5 worm cellular contexts compared by ENCODE assay signal in genomic region chrX:13767282-13767681, ce11.
TF ChIP-seq lines count a peak whose summit lies in the region.

No protein-coding gene starts in this region.

TF ChIP-seq in whole organism, L1 larva, 84 proteins besides CTCF, POLR2A, EP300 and RAD21:
- TF ChIP-seq elt-2 (tag; optimal IDR thresholded peaks at IDR 0.05; lab: Kevin White, UChicago) (peak; percentile 13), irx-1 (tag; optimal IDR thresholded peaks at IDR 0.05; lab: Kevin White, UChicago) (no peak)
TF ChIP-seq in whole organism, L1 larva: peak in this region for 1.

TF ChIP-seq in whole organism, L2 larva, 48 proteins besides CTCF, POLR2A, EP300 and RAD21:
- TF ChIP-seq sma-9 (GFP tag; optimal IDR thresholded peaks at IDR 0.05; lab: Kevin White, UChicago) (peak; percentile 10), sma-9 (tag; optimal IDR thresholded peaks at IDR 0.05; lab: Kevin White, UChicago) (no peak), ceh-16 (tag; optimal IDR thresholded peaks at IDR 0.05; lab: Kevin White, UChicago) (no peak), unc-62 (GFP tag; optimal IDR thresholded peaks at IDR 0.05; lab: Kevin White, UChicago) (no peak), lin-11 (tag; optimal IDR thresholded peaks at IDR 0.05; lab: Kevin White, UChicago) (no peak), mbf-1 (tag; optimal IDR thresholded peaks at IDR 0.05; lab: Kevin White, UChicago) (no peak), fos-1 (tag; optimal IDR thresholded peaks at IDR 0.05; lab: Kevin White, UChicago) (peak; percentile 11)
TF ChIP-seq in whole organism, L2 larva: peak in this region for 2.

TF ChIP-seq in whole organism, L3 larva, 47 proteins besides CTCF, POLR2A, EP300 and RAD21:
- TF ChIP-seq elt-2 (tag; optimal IDR thresholded peaks at IDR 0.05; lab: Kevin White, UChicago) (peak; percentile 65), lsy-12 (tag; optimal IDR thresholded peaks at IDR 0.05; lab: Kevin White, UChicago) (no peak)

TF ChIP-seq in whole organism, L4 larva, 104 proteins besides CTCF, POLR2A, EP300 and RAD21 (continues in another document):
- TF ChIP-seq dpl-1 (GFP tag; optimal IDR thresholded peaks at IDR 0.05; lab: Kevin White, UChicago), result no peak
- 0 out of 2 replicates have a peak, but pooled peaks have one; percentile 32 for TF ChIP-seq php-3 (GFP tag; IDR thresholded peaks at IDR 0.05; lab: Robert Waterston, UW)
- no peak for TF ChIP-seq ZK546.5 (tag; optimal IDR thresholded peaks at IDR 0.05; lab: Kevin White, UChicago)
- TF ChIP-seq ctbp-1 (GFP tag; IDR thresholded peaks at IDR 0.05; lab: Robert Waterston, UW), result no peak
- TF ChIP-seq zip-11 (GFP tag; IDR thresholded peaks at IDR 0.05; lab: Robert Waterston, UW), result no peak
- no peak for TF ChIP-seq nhr-42 (GFP tag; IDR thresholded peaks at IDR 0.05; lab: Robert Waterston, UW)
- peak; percentile 47 for TF ChIP-seq nhr-28 (tag; optimal IDR thresholded peaks at IDR 0.05; lab: Kevin White, UChicago)
- TF ChIP-seq nhr-77 (tag; optimal IDR thresholded peaks at IDR 0.05; lab: Kevin White, UChicago), result peak; percentile 40
- peak in 1 of 2 experiments; percentile 64 for TF ChIP-seq unc-62 (GFP tag; optimal IDR thresholded peaks at IDR 0.05 in 1 of 2; lab: Kevin White, UChicago)
- TF ChIP-seq unc-62 (tag; optimal IDR thresholded peaks at IDR 0.05; lab: Kevin White, UChicago), result no peak
- TF ChIP-seq daf-16 (GFP tag; optimal IDR thresholded peaks at IDR 0.05; lab: Kevin White, UChicago), result no peak
- peak; percentile 53 for TF ChIP-seq daf-16 (tag; optimal IDR thresholded peaks at IDR 0.05; lab: Kevin White, UChicago)
- TF ChIP-seq dmd-6 (GFP tag; IDR thresholded peaks at IDR 0.05; lab: Robert Waterston, UW), result peak; percentile 96
- peak in 1 of 2 experiments; percentile 6 for TF ChIP-seq mdl-1 (tag; optimal IDR thresholded peaks at IDR 0.05; lab: Kevin White, UChicago)
- no peak for TF ChIP-seq Y105C5A.15 (GFP tag; IDR thresholded peaks at IDR 0.05; lab: Robert Waterston, UW)
- 0 out of 2 replicates have a peak, but pooled peaks have one; percentile 70 for TF ChIP-seq tra-1 (GFP tag; IDR thresholded peaks at IDR 0.05; lab: Robert Waterston, UW)
- no peak for TF ChIP-seq madf-5 (GFP tag; IDR thresholded peaks at IDR 0.05; lab: Robert Waterston, UW)
- no peak for TF ChIP-seq ama-1 (optimal IDR thresholded peaks at IDR 0.05; lab: Kevin White, UChicago)
- TF ChIP-seq mes-2 (tag; optimal IDR thresholded peaks at IDR 0.05; lab: Kevin White, UChicago; ENCODE audit: poor library complexity, severe bottlenecking), result no peak
- no peak for TF ChIP-seq unc-130 (GFP tag; optimal IDR thresholded peaks at IDR 0.05; lab: Kevin White, UChicago)
- TF ChIP-seq spr-1 (tag; optimal IDR thresholded peaks at IDR 0.05; lab: Kevin White, UChicago), result no peak
- TF ChIP-seq nhr-76 (tag; optimal IDR thresholded peaks at IDR 0.05; lab: Kevin White, UChicago), result no peak
- no peak for TF ChIP-seq ztf-7 (tag; optimal IDR thresholded peaks at IDR 0.05; lab: Kevin White, UChicago)
- TF ChIP-seq lim-7 (GFP tag; IDR thresholded peaks at IDR 0.05; lab: Robert Waterston, UW), result no peak
- TF ChIP-seq nhr-11 (tag; optimal IDR thresholded peaks at IDR 0.05; lab: Kevin White, UChicago), result no peak
- TF ChIP-seq lin-1 (GFP tag; IDR thresholded peaks at IDR 0.05; lab: Robert Waterston, UW), result no peak
- TF ChIP-seq F10B5.3 (tag; optimal IDR thresholded peaks at IDR 0.05; lab: Kevin White, UChicago), result no peak
- no peak for TF ChIP-seq lin-13 (GFP tag; optimal IDR thresholded peaks at IDR 0.05; lab: Kevin White, UChicago)
- TF ChIP-seq ceh-20 (GFP tag; IDR thresholded peaks at IDR 0.05; lab: Robert Waterston, UW), result no peak
- TF ChIP-seq T20F7.1 (GFP tag; optimal IDR thresholded peaks at IDR 0.05; lab: Kevin White, UChicago), result no peak
- TF ChIP-seq cey-2 (tag; optimal IDR thresholded peaks at IDR 0.05; lab: Kevin White, UChicago; ENCODE audit: borderline replicate concordance, insufficient read depth), result no peak
- TF ChIP-seq daf-8 (GFP tag; IDR thresholded peaks at IDR 0.05; lab: Robert Waterston, UW), result no peak
- TF ChIP-seq Y75B8A.6 (GFP tag; IDR thresholded peaks at IDR 0.05; lab: Robert Waterston, UW), result no peak
- TF ChIP-seq dmd-9 (GFP tag; IDR thresholded peaks at IDR 0.05; lab: Robert Waterston, UW), result no peak
- TF ChIP-seq dve-1 (tag; optimal IDR thresholded peaks at IDR 0.05; lab: Kevin White, UChicago; ENCODE audit: insufficient read depth), result peak; percentile 70
- peak; percentile 36; the same call in 1 of the 2 replicates for TF ChIP-seq pha-4 (GFP tag; IDR thresholded peaks at IDR 0.05; lab: Robert Waterston, UW)
- TF ChIP-seq pha-4 (tag; optimal IDR thresholded peaks at IDR 0.05; lab: Kevin White, UChicago), result no peak
- no peak for TF ChIP-seq arid-1 (GFP tag; conservative IDR thresholded peaks at IDR 0.05; lab: Robert Waterston, UW)
- no peak for TF ChIP-seq fos-1 (tag; optimal IDR thresholded peaks at IDR 0.05; lab: Kevin White, UChicago)
- peak; percentile 46 for TF ChIP-seq hlh-11 (tag; optimal IDR thresholded peaks at IDR 0.05; lab: Kevin White, UChicago)
- TF ChIP-seq egl-27 (tag; optimal IDR thresholded peaks at IDR 0.05; lab: Kevin White, UChicago), result no peak

TF ChIP-seq in whole organism, young adult, 124 proteins besides CTCF, POLR2A, EP300 and RAD21:
- TF ChIP-seq K12H6.12 (tag; optimal IDR thresholded peaks at IDR 0.05; lab: Kevin White, UChicago) (no peak), mel-28 (tag; optimal IDR thresholded peaks at IDR 0.05; lab: Kevin White, UChicago; ENCODE audit: borderline replicate concordance) (no peak), unc-62 (GFP tag; optimal IDR thresholded peaks at IDR 0.05; lab: Kevin White, UChicago) (peak; percentile 95), nhr-80 (tag; optimal IDR thresholded peaks at IDR 0.05; lab: Kevin White, UChicago) (peak; percentile 62), ztf-22 (GFP tag; optimal IDR thresholded peaks at IDR 0.05; lab: Kevin White, UChicago) (peak; percentile 9)
TF ChIP-seq in whole organism, young adult: peak in this region for 3.
